Worm (Caenorhabditis elegans) whole organism, mixed stage, embryonic: ENCODE data around the gene F20B6.6.

ENCODE experiments used
- elt-3 ChIP-seq: fragments of 150-350 bp; optimal IDR thresholded peaks from 2 replicates; lab custom pipeline; 2014; ENCODE audit warnings: missing biosample characterization, missing genetic modification characterization
- lsy-2 ChIP-seq: fragments of 150-350 bp; optimal IDR thresholded peaks from 2 replicates; lab custom pipeline; 2014; ENCODE audit warnings: missing biosample characterization, missing genetic modification characterization
- mep-1 ChIP-seq: fragments of 150-350 bp; optimal IDR thresholded peaks from 2 replicates; lab custom pipeline; 2017; ENCODE audit warnings: missing biosample characterization, missing genetic modification reagents, missing genetic modification characterization, inconsistent platforms
- nhr-12 ChIP-seq: fragments of 150-350 bp; optimal IDR thresholded peaks from 2 replicates; lab custom pipeline; 2014; ENCODE audit warnings: missing biosample characterization, missing genetic modification characterization
- nhr-237 ChIP-seq: fragments of 150-350 bp; optimal IDR thresholded peaks from 2 replicates; lab custom pipeline; 2014; ENCODE audit warnings: missing biosample characterization, missing genetic modification characterization
- pha-4 ChIP-seq: fragments of 150-350 bp; optimal IDR thresholded peaks from 2 replicates; lab custom pipeline; 2018; ENCODE audit warnings: missing biosample characterization, missing genetic modification reagents, missing genetic modification characterization
- sem-2 ChIP-seq: fragments of 200-800 bp; sonication (Bioruptor generic); optimal IDR thresholded peaks from 2 replicates; lab custom pipeline; 2018; ENCODE audit warnings: mild to moderate bottlenecking, missing genetic modification characterization, missing compliant biosample characterization
- snpc-4 ChIP-seq: fragments of 150-350 bp; optimal IDR thresholded peaks from 2 replicates; lab custom pipeline; 2014; ENCODE audit warnings: missing biosample characterization, missing genetic modification characterization
- unc-62 ChIP-seq: fragments of 150-350 bp; optimal IDR thresholded peaks from 2 replicates; lab custom pipeline; 2014; ENCODE audit warnings: missing biosample characterization, missing genetic modification reagents, missing genetic modification characterization
- ztf-11 ChIP-seq: fragments of 150-350 bp; optimal IDR thresholded peaks from 2 replicates; lab custom pipeline; 2014; ENCODE audit warnings: missing biosample characterization, missing genetic modification characterization

ce11 chrX:4196431-4196830 lies 5.6 kb downstream of the F20B6.6 start, which contains the start of gene F20B6.4:
- TF ChIP-seq nhr-12 (tag; lab: Kevin White, UChicago): no peak
- no peak for TF ChIP-seq snpc-4 (tag; lab: Kevin White, UChicago)
- TF ChIP-seq elt-3 (tag; lab: Kevin White, UChicago): no peak
- no peak for TF ChIP-seq ztf-11 (tag; lab: Kevin White, UChicago)
- no peak for TF ChIP-seq lsy-2 (tag; lab: Kevin White, UChicago)
- TF ChIP-seq unc-62: no peak
- no peak for TF ChIP-seq nhr-237 (tag; lab: Kevin White, UChicago)
- no peak for TF ChIP-seq pha-4 (tag; lab: Kevin White, UChicago)
- TF ChIP-seq mep-1 (tag; lab: Kevin White, UChicago): no peak
- no peak for TF ChIP-seq sem-2 (GFP tag; lab: Kevin White, UChicago)
